Worm (Caenorhabditis elegans): ENCODE results near the gene C33F10.14.

The C33F10.14 gene

ce11 chrII:4791272-4791671 is 5.9 kb upstream of the C33F10.14 start, which contains the start of gene F26G1.1:
TSS of gene F26G1.1 (plus strand) at chrII:4791618.
- TF ChIP-seq gmeb-2 (tag; optimal IDR thresholded peaks at IDR 0.05) (peak; percentile 24), K09A11.1 (tag; optimal IDR thresholded peaks at IDR 0.05; ENCODE audit: insufficient read depth) (no peak), dmd-4 (tag; optimal IDR thresholded peaks at IDR 0.05; ENCODE audit: borderline replicate concordance) (no peak), fax-1 (tag; optimal IDR thresholded peaks at IDR 0.05) (peak; percentile 57), ceh-19 (GFP tag; optimal IDR thresholded peaks at IDR 0.05) (no peak), ets-4 (tag; optimal IDR thresholded peaks at IDR 0.05) (peak; percentile 94), pax-1 (tag; optimal IDR thresholded peaks at IDR 0.05) (no peak), hlh-8 (tag; optimal IDR thresholded peaks at IDR 0.05) (peak; percentile 90), ztf-16 (tag; optimal IDR thresholded peaks at IDR 0.05) (peak; percentile 43), tbx-7 (tag; optimal IDR thresholded peaks at IDR 0.05) (peak; percentile 93), ceh-45 (GFP tag; IDR thresholded peaks at IDR 0.05) (no peak), lin-11 (tag; optimal IDR thresholded peaks at IDR 0.05) (no peak), Y22D7AL.16 (tag; optimal IDR thresholded peaks at IDR 0.05) (no peak), unc-55 (GFP tag; optimal IDR thresholded peaks at IDR 0.05) (no peak), T23F11.4 (GFP tag; optimal IDR thresholded peaks at IDR 0.05) (no peak), hlh-13 (GFP tag; optimal IDR thresholded peaks at IDR 0.05) (no peak), fkh-10 (GFP tag; optimal IDR thresholded peaks at IDR 0.05) (no peak), C08G9.2 (tag; optimal IDR thresholded peaks at IDR 0.05) (peak; percentile 93), zip-5 (tag; optimal IDR thresholded peaks at IDR 0.05) (peak; percentile 83), ceh-34 (tag; optimal IDR thresholded peaks at IDR 0.05) (peak; percentile 29), hlh-30 (tag; optimal IDR thresholded peaks at IDR 0.05; ENCODE audit: insufficient read depth) (no peak), F13H6.1 (tag; optimal IDR thresholded peaks at IDR 0.05) (peak; percentile 63), odd-2 (tag; optimal IDR thresholded peaks at IDR 0.05) (no peak), ceh-14 (tag; optimal IDR thresholded peaks at IDR 0.05) (peak; percentile 83), elt-2 (tag; optimal IDR thresholded peaks at IDR 0.05) (peak; percentile 97), eyg-1 (tag; optimal IDR thresholded peaks at IDR 0.05) (no peak), ttx-3 (tag; optimal IDR thresholded peaks at IDR 0.05) (peak; percentile 58), pag-3 (tag; optimal IDR thresholded peaks at IDR 0.05; ENCODE audit: borderline replicate concordance) (no peak), ceh-30 (tag; optimal IDR thresholded peaks at IDR 0.05) (no peak), pat-9 (tag; optimal IDR thresholded peaks at IDR 0.05) (no peak), ama-1 (optimal IDR thresholded peaks at IDR 0.05) (no peak), hlh-6 (tag; optimal IDR thresholded peaks at IDR 0.05) (no peak), ceh-6 (GFP tag; optimal IDR thresholded peaks at IDR 0.05) (no peak), pros-1 (tag; optimal IDR thresholded peaks at IDR 0.05) (no peak), che-1 (tag; optimal IDR thresholded peaks at IDR 0.05) (peak; percentile 28), ceh-9 (tag; optimal IDR thresholded peaks at IDR 0.05) (no peak), pqm-1 (tag; optimal IDR thresholded peaks at IDR 0.05) (no peak), rnt-1 (tag; optimal IDR thresholded peaks at IDR 0.05) (peak; percentile 12), npax-4 (tag; optimal IDR thresholded peaks at IDR 0.05) (peak; percentile 17), ceh-31 (tag; optimal IDR thresholded peaks at IDR 0.05) (peak; percentile 90), syd-9 (tag; optimal IDR thresholded peaks at IDR 0.05) (no peak), ceh-18 (tag; optimal IDR thresholded peaks at IDR 0.05) (no peak), unc-42 (tag; optimal IDR thresholded peaks at IDR 0.05) (peak; percentile 10), fkh-6 (tag; optimal IDR thresholded peaks at IDR 0.05) (peak; percentile 14), pha-4 (tag; optimal IDR thresholded peaks at IDR 0.05) (no peak), ahr-1 (tag; optimal IDR thresholded peaks at IDR 0.05) (peak; percentile 73), ceh-2 (tag; optimal IDR thresholded peaks at IDR 0.05) (peak; percentile 90), ceh-22 (tag; optimal IDR thresholded peaks at IDR 0.05) (no peak), C38D4.7 (GFP tag; optimal IDR thresholded peaks at IDR 0.05) (no peak), pha-2 (tag; optimal IDR thresholded peaks at IDR 0.05) (peak; percentile 39), madf-2 (tag; optimal IDR thresholded peaks at IDR 0.05) (no peak), ref-2 (tag; optimal IDR thresholded peaks at IDR 0.05) (peak; percentile 72), mec-3 (tag; optimal IDR thresholded peaks at IDR 0.05; ENCODE audit: borderline replicate concordance) (peak; percentile 65), sox-2 (GFP tag; IDR thresholded peaks at IDR 0.05) (no peak)

Measured in whole organism, late embryonic.